Worm (Caenorhabditis elegans) whole organism, L1 larva: ENCODE results near the gene Y39E4A.1.

Source experiments
- lin-14 ChIP-seq: fragments of 200-800 bp; sonication (Bioruptor generic); optimal IDR thresholded peaks from 2 replicates; lab custom pipeline; 2018; ENCODE audit warnings: mild to moderate bottlenecking, missing genetic modification characterization, moderate library complexity, missing compliant biosample characterization
- unc-86 ChIP-seq: sonication (generic microtip); optimal IDR thresholded peaks from 2 replicates; lab custom pipeline; 2016; ENCODE audit warnings: missing genetic modification characterization, missing compliant biosample characterization

- TF ChIP-seq unc-86 (peak; percentile 7), lin-14 (GFP tag; lab: Kevin White, UChicago) (no peak)
Measured at ce11 chrIII:12925947-12926607, 25.1 kb upstream of the Y39E4A.1 start, which contains the start of the genes npp-25 and mrps-10.
